Worm (Caenorhabditis elegans): ENCODE results near the gene ZK643.5.

- no peak for TF ChIP-seq ceh-30 (tag; optimal IDR thresholded peaks at IDR 0.05)
- no peak for TF ChIP-seq fkh-10 (GFP tag; optimal IDR thresholded peaks at IDR 0.05)
- TF ChIP-seq pax-1 (tag; optimal IDR thresholded peaks at IDR 0.05), result no peak
- TF ChIP-seq pha-2 (tag; optimal IDR thresholded peaks at IDR 0.05), result no peak
- TF ChIP-seq nhr-11 (tag; optimal IDR thresholded peaks at IDR 0.05), result no peak
- no peak for TF ChIP-seq T23F11.4 (GFP tag; optimal IDR thresholded peaks at IDR 0.05)
- TF ChIP-seq K02D7.2 (tag; optimal IDR thresholded peaks at IDR 0.05), result no peak
- no peak for TF ChIP-seq unc-86 (tag; optimal IDR thresholded peaks at IDR 0.05)
- TF ChIP-seq pqm-1 (tag; optimal IDR thresholded peaks at IDR 0.05), result no peak
- TF ChIP-seq tbx-7 (tag; optimal IDR thresholded peaks at IDR 0.05), result no peak
- no peak for TF ChIP-seq dve-1 (tag; optimal IDR thresholded peaks at IDR 0.05)
- no peak for TF ChIP-seq F13H6.1 (tag; optimal IDR thresholded peaks at IDR 0.05)
- no peak for TF ChIP-seq che-1 (tag; optimal IDR thresholded peaks at IDR 0.05)
- no peak for TF ChIP-seq hlh-30 (tag; optimal IDR thresholded peaks at IDR 0.05; ENCODE audit: insufficient read depth)
Measured at ce11 chrIII:8981847-8982479, 26.0 kb upstream of the ZK643.5 start, which contains the start of gene pde-2.
